Worm (Caenorhabditis elegans) whole organism, L4 larva: ENCODE data around the gene T11F9.21.

Experiments used
- Y105C5A.15 ChIP-seq: fragments of 200-800 bp; sonication (Bioruptor generic); IDR thresholded peaks from 2 replicates; pipeline ENCODE4 v1.3.6; 2022; ENCODE audit warnings: missing genetic modification characterization, missing compliant biosample characterization
- egl-27 ChIP-seq: sonication (generic microtip); optimal IDR thresholded peaks from 3 replicates; lab custom pipeline; 2017; ENCODE audit warnings: missing biosample characterization, missing genetic modification reagents, missing genetic modification characterization
- nhr-76 ChIP-seq: fragments of 150-350 bp; optimal IDR thresholded peaks from 2 replicates; lab custom pipeline; 2014; ENCODE audit warnings: missing biosample characterization, missing genetic modification characterization
- snpc-4 ChIP-seq: fragments of 150-350 bp; optimal IDR thresholded peaks from 2 replicates; lab custom pipeline; 2014; ENCODE audit warnings: missing biosample characterization, missing genetic modification characterization
- unc-62 ChIP-seq, 3 experiments: fragments of 150-350 bp in 1 of 3; sonication (generic microtip); optimal IDR thresholded peaks in 2 of 3; peaks in 1 of 3; 1 replicate in 1 of 3; 2 replicates in 2 of 3; lab custom pipeline; 2014 to 2017; ENCODE audit warnings: missing biosample characterization in 3 of 3, missing genetic modification characterization in 3 of 3, missing genetic modification reagents in 3 of 3, missing genotype in 1 of 3

DNA sequence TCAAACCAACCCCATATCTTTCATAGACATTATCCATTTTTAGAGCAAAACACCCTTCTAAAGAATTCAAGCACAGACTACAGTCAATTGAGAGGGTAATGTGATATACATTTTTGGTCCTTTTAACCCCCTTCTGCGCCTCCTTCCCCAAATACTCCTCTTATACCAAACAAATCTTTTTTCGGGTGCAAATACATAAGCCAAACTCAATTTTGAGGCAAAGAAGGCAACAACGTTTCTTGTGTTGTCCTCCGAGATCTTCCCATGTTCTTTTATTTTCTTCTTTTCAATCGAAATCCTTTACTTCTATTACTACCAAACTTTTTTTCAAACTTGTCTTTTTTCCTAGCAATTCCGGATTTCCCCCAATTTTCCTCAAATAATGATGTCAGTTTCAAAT is 37.6 kb upstream of the T11F9.21 start:
- TF ChIP-seq snpc-4 (no peak), Y105C5A.15 (GFP tag; lab: Robert Waterston, UW) (no peak), nhr-76 (tag; lab: Kevin White, UChicago) (no peak), unc-62 (GFP tag; optimal IDR thresholded peaks at IDR 0.05 in 1 of 2; lab: Kevin White, UChicago) (no peak), unc-62 (tag; optimal IDR thresholded peaks at IDR 0.05; lab: Kevin White, UChicago) (no peak), egl-27 (tag; lab: Kevin White, UChicago) (no peak)
